Worm (Caenorhabditis elegans) whole organism, young adult: ENCODE data around the gene srpa-72.

ENCODE experiments used
- D2030.7 ChIP-seq: fragments of 200-800 bp; sonication (Bioruptor generic); IDR thresholded peaks from 2 replicates; pipeline ENCODE4 v1.3.6; 2022; ENCODE audit warnings: missing genetic modification reagents, missing genetic modification characterization, missing compliant biosample characterization
- F23B12.7 ChIP-seq: sonication (generic microtip); optimal IDR thresholded peaks from 2 replicates; lab custom pipeline; 2017; ENCODE audit warnings: missing genetic modification characterization, mild to moderate bottlenecking, missing compliant biosample characterization, antibody characterized with exemption, moderate library complexity; ENCODE audit not compliant: insufficient read depth
- F33H1.4 ChIP-seq: fragments of 200-800 bp; sonication (Bioruptor generic); IDR thresholded peaks from 2 replicates; pipeline ENCODE4 v1.3.6; 2022; ENCODE audit warnings: missing genetic modification reagents, missing genetic modification characterization, missing compliant biosample characterization
- T26A5.8 ChIP-seq: sonication (generic microtip); optimal IDR thresholded peaks from 2 replicates; lab custom pipeline; 2016; ENCODE audit warnings: missing genetic modification characterization, missing compliant biosample characterization
- Y56A3A.18 ChIP-seq: fragments of 200-800 bp; sonication (Bioruptor generic); IDR thresholded peaks from 2 replicates; pipeline ENCODE4 v1.3.6; 2022; ENCODE audit warnings: missing genetic modification reagents, missing genetic modification characterization, missing compliant biosample characterization
- Y67H2A.10 ChIP-seq: fragments of 200-800 bp; sonication (Bioruptor generic); conservative IDR thresholded peaks from 2 replicates; pipeline ENCODE4 v1.3.6; 2022; ENCODE audit warnings: missing genetic modification reagents, missing genetic modification characterization, missing compliant biosample characterization
- Y79H2A.3 ChIP-seq: fragments of 200-800 bp; sonication (Bioruptor generic); conservative IDR thresholded peaks from 2 replicates; pipeline ENCODE4 v1.3.6; 2022; ENCODE audit warnings: missing genetic modification reagents, missing genetic modification characterization, missing compliant biosample characterization
- ZK185.1 ChIP-seq: sonication (generic microtip); optimal IDR thresholded peaks from 2 replicates; lab custom pipeline; 2016; ENCODE audit warnings: mild to moderate bottlenecking, missing genetic modification characterization, missing compliant biosample characterization; ENCODE audit not compliant: poor library complexity, severe bottlenecking
- atf-7 ChIP-seq: sonication (generic microtip); optimal IDR thresholded peaks from 2 replicates; lab custom pipeline; 2017; ENCODE audit warnings: mild to moderate bottlenecking, missing genetic modification characterization, missing compliant biosample characterization
- athp-1 ChIP-seq: sonication (generic microtip); optimal IDR thresholded peaks from 2 replicates; lab custom pipeline; 2017; ENCODE audit warnings: mild to moderate bottlenecking, missing genetic modification characterization, missing compliant biosample characterization
- attf-3 ChIP-seq: fragments of 200-800 bp; sonication (Bioruptor generic); conservative IDR thresholded peaks from 2 replicates; pipeline ENCODE4 v1.3.6; 2022; ENCODE audit warnings: missing genetic modification reagents, missing genetic modification characterization, missing compliant biosample characterization
- bed-1 ChIP-seq: fragments of 200-800 bp; sonication (Bioruptor generic); IDR thresholded peaks from 2 replicates; pipeline ENCODE4 v1.3.6; 2022; ENCODE audit warnings: missing genetic modification reagents, missing genetic modification characterization, missing compliant biosample characterization
- ceh-40 ChIP-seq: fragments of 200-800 bp; sonication (Bioruptor generic); IDR thresholded peaks from 2 replicates; pipeline ENCODE4 v1.3.6; 2022; ENCODE audit warnings: missing genetic modification characterization, missing compliant biosample characterization
- ceh-79 ChIP-seq: sonication (generic microtip); optimal IDR thresholded peaks from 2 replicates; lab custom pipeline; 2017; ENCODE audit warnings: mild to moderate bottlenecking, missing genetic modification characterization, missing compliant biosample characterization
- ceh-91 ChIP-seq: fragments of 200-800 bp; sonication (Bioruptor generic); IDR thresholded peaks from 2 replicates; pipeline ENCODE4 v1.3.6; 2022; ENCODE audit warnings: missing genetic modification reagents, missing genetic modification characterization, missing compliant biosample characterization
- die-1 ChIP-seq: sonication (generic microtip); optimal IDR thresholded peaks from 2 replicates; lab custom pipeline; 2016; ENCODE audit warnings: missing genotype, mild to moderate bottlenecking, missing genetic modification characterization, missing compliant biosample characterization
- egl-44 ChIP-seq: fragments of 200-800 bp; sonication (Bioruptor generic); IDR thresholded peaks from 2 replicates; pipeline ENCODE4 v1.3.6; 2022; ENCODE audit warnings: missing genetic modification reagents, missing genetic modification characterization, missing compliant biosample characterization
- fkh-3 ChIP-seq: sonication (generic microtip); optimal IDR thresholded peaks from 2 replicates; lab custom pipeline; 2016; ENCODE audit warnings: mild to moderate bottlenecking, missing genetic modification characterization, missing compliant biosample characterization
- him-1 ChIP-seq: sonication (generic microtip); optimal IDR thresholded peaks from 2 replicates; lab custom pipeline; 2016; ENCODE audit warnings: missing genotype, missing genetic modification reagents, missing genetic modification characterization, missing compliant biosample characterization
- hlh-12 ChIP-seq: sonication (generic microtip); optimal IDR thresholded peaks from 2 replicates; lab custom pipeline; 2016; ENCODE audit warnings: missing genetic modification characterization, missing compliant biosample characterization
- hsf-1 ChIP-seq: fragments of 200-800 bp; sonication (Bioruptor generic); IDR thresholded peaks from 2 replicates; pipeline ENCODE4 v1.3.6; 2022; ENCODE audit warnings: missing genetic modification reagents, missing genetic modification characterization, missing compliant biosample characterization
- madf-6 ChIP-seq: fragments of 200-800 bp; sonication (Bioruptor generic); IDR thresholded peaks from 2 replicates; pipeline ENCODE4 v1.3.6; 2022; ENCODE audit warnings: missing genetic modification reagents, missing genetic modification characterization, missing compliant biosample characterization
- mes-4 ChIP-seq: sonication (generic microtip); optimal IDR thresholded peaks from 2 replicates; lab custom pipeline; 2016; ENCODE audit warnings: missing genotype, missing genetic modification characterization, missing compliant biosample characterization
- nfyb-1 ChIP-seq: fragments of 200-800 bp; sonication (Bioruptor generic); IDR thresholded peaks from 2 replicates; pipeline ENCODE4 v1.3.6; 2022; ENCODE audit warnings: missing genetic modification reagents, missing genetic modification characterization, missing compliant biosample characterization
- nhr-179 ChIP-seq: sonication (generic microtip); optimal IDR thresholded peaks from 2 replicates; lab custom pipeline; 2016; ENCODE audit warnings: mild to moderate bottlenecking, missing genetic modification characterization, missing compliant biosample characterization
- nhr-27 ChIP-seq: fragments of 200-800 bp; sonication (Bioruptor generic); optimal IDR thresholded peaks from 2 replicates; lab custom pipeline; 2018; ENCODE audit warnings: mild to moderate bottlenecking, missing genetic modification characterization, moderate library complexity, missing compliant biosample characterization
- nhr-80 ChIP-seq: sonication (generic microtip); optimal IDR thresholded peaks from 2 replicates; lab custom pipeline; 2016; ENCODE audit warnings: missing genetic modification characterization, missing compliant biosample characterization
- pha-4 ChIP-seq: fragments of 150-350 bp; sonication (generic microtip); optimal IDR thresholded peaks from 2 replicates; lab custom pipeline; 2014; ENCODE audit warnings: missing biosample characterization, missing genetic modification reagents, missing genetic modification characterization
- rpc-1 ChIP-seq, 2 experiments: fragments of 150-350 bp in 1 of 2; sonication (generic microtip) in 1 of 2; optimal IDR thresholded peaks; 2 replicates each; lab custom pipeline; 2014 to 2018; ENCODE audit warnings: missing biosample characterization in 1 of 2, missing genetic modification characterization in 1 of 2, missing genetic modification reagents in 1 of 2, missing genotype in 1 of 2
- snpc-4 ChIP-seq, 5 experiments: fragments of 150-350 bp in 1 of 5; sonication (generic microtip) in 4 of 5; optimal IDR thresholded peaks; 2 replicates each; lab custom pipeline; 2014 to 2018; ENCODE audit warnings: missing genetic modification characterization in 5 of 5, missing biosample characterization in 3 of 5, antibody characterized with exemption in 2 of 5, mild to moderate bottlenecking in 2 of 5, missing compliant biosample characterization in 2 of 5, missing genotype in 2 of 5, moderate library complexity in 2 of 5, missing genetic modification reagents in 1 of 5
- somi-1 ChIP-seq: fragments of 200-800 bp; sonication (Bioruptor generic); optimal IDR thresholded peaks from 2 replicates; lab custom pipeline; 2018; ENCODE audit warnings: mild to moderate bottlenecking, missing genetic modification characterization, missing compliant biosample characterization
- sptf-2 ChIP-seq: fragments of 200-800 bp; sonication (Bioruptor generic); optimal IDR thresholded peaks from 2 replicates; lab custom pipeline; 2018; ENCODE audit warnings: mild to moderate bottlenecking, missing genetic modification characterization, missing compliant biosample characterization
- tlf-1 ChIP-seq: fragments of 200-800 bp; sonication (Bioruptor generic); optimal IDR thresholded peaks from 2 replicates; lab custom pipeline; 2018; ENCODE audit warnings: mild to moderate bottlenecking, missing genetic modification characterization, missing compliant biosample characterization
- xnd-1 ChIP-seq: sonication (generic microtip); optimal IDR thresholded peaks from 2 replicates; lab custom pipeline; 2016; ENCODE audit warnings: missing genotype, missing genetic modification reagents, missing genetic modification characterization, missing compliant biosample characterization
- zfh-2 ChIP-seq: fragments of 200-800 bp; sonication (Bioruptor generic); conservative IDR thresholded peaks from 2 replicates; pipeline ENCODE4 v1.3.6; 2022; ENCODE audit warnings: missing genetic modification reagents, missing genetic modification characterization, missing compliant biosample characterization
- ztf-25 ChIP-seq: fragments of 200-800 bp; sonication (Bioruptor generic); IDR thresholded peaks from 2 replicates; pipeline ENCODE4 v1.3.6; 2022; ENCODE audit warnings: missing genetic modification reagents, missing genetic modification characterization, missing compliant biosample characterization

srpa-72 gene

DNA sequence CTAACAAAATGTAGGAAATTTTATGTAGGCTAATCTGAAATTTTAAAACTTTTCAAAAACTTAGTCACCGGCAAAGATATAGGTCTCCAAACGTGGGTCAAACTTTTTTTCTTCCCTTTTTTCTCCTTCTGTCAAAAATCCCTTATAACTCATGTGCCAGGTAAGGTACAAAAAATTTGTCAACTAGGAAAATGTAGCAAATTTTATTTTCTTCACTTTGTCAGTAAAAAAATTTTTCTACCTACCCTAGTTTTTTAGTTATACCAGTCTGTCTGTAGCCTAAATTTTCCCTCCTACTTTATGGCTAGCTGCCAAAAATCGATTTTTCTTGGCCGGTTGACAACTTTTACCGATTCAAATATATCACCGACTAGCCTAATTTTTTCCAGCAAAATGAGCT is 29.4 kb downstream of the srpa-72 start, which contains the start of gene set-13:
set-13 (plus strand) TSS at position 301 of the 400 bp plus-strand sequence.
- TF ChIP-seq xnd-1 (no peak), somi-1 (GFP tag; lab: Kevin White, UChicago) (no peak), ceh-40 (GFP tag; lab: Robert Waterston, UW) (no peak), atf-7 (tag; lab: Kevin White, UChicago) (no peak), hsf-1 (GFP tag; lab: Robert Waterston, UW) (no peak), mes-4 (no peak), pha-4 (tag; lab: Kevin White, UChicago) (no peak)

DNA sequence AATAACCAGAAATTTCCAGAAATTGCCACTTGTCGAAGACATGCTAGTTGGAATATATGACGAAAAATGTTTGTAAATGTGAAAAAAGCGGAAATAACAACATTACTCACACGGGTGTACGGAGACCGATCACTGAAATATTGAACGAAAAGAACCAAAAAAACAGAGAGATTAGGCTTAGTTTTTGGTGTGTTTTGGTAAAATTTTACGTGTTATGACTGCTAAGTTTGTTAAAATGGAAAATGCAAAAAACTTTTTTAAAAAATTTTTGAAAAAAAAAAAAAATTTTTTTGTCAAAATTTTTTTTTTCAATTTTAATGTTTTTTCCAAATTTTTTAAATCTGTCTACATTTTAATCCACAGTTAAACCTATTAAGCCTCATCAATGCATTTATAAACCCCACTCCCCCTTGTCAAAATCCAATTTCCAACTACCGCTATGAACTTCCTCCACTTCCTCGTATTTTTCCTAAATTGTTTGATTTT is 35.2 kb downstream of the srpa-72 start, which contains the start of the genes fut-4 and K12H6.10:
fut-4 (minus strand) TSS at position 101 of the 486 bp plus-strand sequence.
K12H6.10 (plus strand) TSS at position 436 of the 486 bp plus-strand sequence.
- no peak for TF ChIP-seq snpc-4 (GFP tag; optimal IDR thresholded peaks at IDR 0.05; lab: Kevin White, UChicago)
- no peak for TF ChIP-seq snpc-4 (tag; optimal IDR thresholded peaks at IDR 0.05; lab: Kevin White, UChicago)
- no peak for TF ChIP-seq nfyb-1 (GFP tag; lab: Robert Waterston, UW)
- no peak for TF ChIP-seq atf-7 (tag; lab: Kevin White, UChicago)
- no peak for TF ChIP-seq fkh-3 (tag; lab: Kevin White, UChicago)
- no peak for TF ChIP-seq F33H1.4 (GFP tag; lab: Robert Waterston, UW)
- TF ChIP-seq athp-1 (tag; lab: Kevin White, UChicago): no peak
- no peak for TF ChIP-seq ztf-25 (GFP tag; lab: Robert Waterston, UW)
- TF ChIP-seq die-1: no peak
- TF ChIP-seq zfh-2: no peak
- TF ChIP-seq tlf-1 (GFP tag; lab: Kevin White, UChicago): no peak
- TF ChIP-seq egl-44 (GFP tag; lab: Robert Waterston, UW): no peak
- TF ChIP-seq attf-3 (GFP tag; lab: Robert Waterston, UW): no peak
- TF ChIP-seq him-1: no peak
- TF ChIP-seq D2030.7 (GFP tag; lab: Robert Waterston, UW): no peak
- no peak for TF ChIP-seq madf-6 (GFP tag; lab: Robert Waterston, UW)
- TF ChIP-seq xnd-1: no peak
- TF ChIP-seq F23B12.7 (tag; lab: Kevin White, UChicago): no peak
- no peak for TF ChIP-seq rpc-1 (optimal IDR thresholded peaks at IDR 0.05; lab: Kevin White, UChicago)
- no peak for TF ChIP-seq rpc-1 (tag; optimal IDR thresholded peaks at IDR 0.05; lab: Kevin White, UChicago)

DNA sequence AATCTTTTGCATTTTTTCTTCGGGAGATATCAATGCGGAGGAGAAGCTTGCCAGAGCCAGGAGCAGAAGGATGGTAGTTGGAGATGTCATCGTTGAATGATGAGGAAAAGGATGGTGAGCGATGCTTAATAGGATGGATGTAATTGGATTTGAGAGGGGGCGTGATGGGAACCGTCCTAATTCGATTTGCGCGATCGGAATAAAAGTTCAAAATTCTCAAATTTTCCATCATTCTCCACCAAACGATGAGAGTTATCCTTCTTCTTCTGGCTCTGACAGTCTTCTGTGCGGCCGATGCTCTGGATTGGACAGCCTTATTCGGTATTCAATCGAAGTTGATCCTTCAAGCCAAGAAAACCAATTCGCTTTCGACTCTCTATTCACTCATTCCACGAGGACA is 36.9 kb downstream of the srpa-72 start, which contains the start of the genes K12H6.4 and K12H6.9:
K12H6.4 (minus strand) TSS at position 101 of the 400 bp plus-strand sequence.
K12H6.9 (plus strand) TSS at position 236 of the 400 bp plus-strand sequence.
- TF ChIP-seq nhr-179 (tag; lab: Kevin White, UChicago) (no peak), sptf-2 (GFP tag; lab: Kevin White, UChicago) (no peak)

DNA sequence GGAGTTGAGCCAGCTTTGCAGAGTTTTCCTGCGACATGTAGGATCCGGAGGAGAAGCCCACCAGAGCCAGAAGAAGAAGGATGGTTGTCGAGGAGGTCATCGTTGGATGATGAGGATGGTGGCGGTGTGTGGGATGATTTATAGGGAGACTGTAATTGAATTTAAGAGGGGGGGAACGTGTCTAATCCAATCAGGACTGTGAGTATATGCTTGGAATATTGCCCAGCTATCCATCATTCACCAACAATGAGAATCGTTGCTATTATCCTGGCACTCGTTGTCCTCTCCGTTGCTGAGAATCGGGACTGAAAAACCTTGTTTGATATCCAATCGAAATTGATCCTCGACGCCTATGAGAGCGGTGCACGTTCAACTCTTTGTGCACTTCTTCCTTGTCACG is 38.8 kb downstream of the srpa-72 start, which contains the start of gene K12H6.5:
K12H6.5 (minus strand) TSS at position 101 of the 400 bp plus-strand sequence.
- no peak for TF ChIP-seq bed-1 (GFP tag; lab: Robert Waterston, UW)
- no peak for TF ChIP-seq Y56A3A.18
- no peak for TF ChIP-seq ceh-79 (tag; lab: Kevin White, UChicago)
- no peak for TF ChIP-seq Y79H2A.3
- TF ChIP-seq hlh-12 (tag; lab: Kevin White, UChicago): no peak
- TF ChIP-seq F23B12.7 (tag; lab: Kevin White, UChicago): no peak
- TF ChIP-seq nhr-80 (tag; lab: Kevin White, UChicago): no peak
- no peak for TF ChIP-seq athp-1 (tag; lab: Kevin White, UChicago)
- TF ChIP-seq ZK185.1 (tag; lab: Kevin White, UChicago): no peak
- no peak for TF ChIP-seq T26A5.8 (tag; lab: Kevin White, UChicago)
- TF ChIP-seq Y67H2A.10 (GFP tag; lab: Robert Waterston, UW): no peak
- no peak for TF ChIP-seq nhr-27
- TF ChIP-seq ceh-91 (GFP tag; lab: Robert Waterston, UW): no peak
